Worm (Caenorhabditis elegans): ENCODE measurements around the gene pxd-1.

Gene pxd-1

DNA sequence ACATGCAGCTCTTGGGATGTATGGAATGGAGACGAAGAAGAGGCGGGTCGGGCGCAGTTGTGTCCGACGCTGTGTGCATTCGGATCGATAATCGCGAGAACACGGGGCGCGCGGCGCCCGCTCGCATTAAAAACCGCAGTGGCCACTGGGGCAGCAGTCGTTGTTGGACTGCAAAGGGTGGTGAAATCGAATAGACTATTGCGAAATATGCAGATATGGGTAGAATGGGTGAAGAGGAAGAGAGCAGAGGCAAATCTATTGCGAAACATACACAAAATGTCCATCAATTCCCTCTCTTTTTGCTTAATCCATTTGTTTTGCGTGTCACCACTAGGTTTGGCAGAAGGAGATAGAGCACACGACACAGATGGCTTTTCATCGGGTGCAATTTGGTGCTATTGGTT, 12.2 kb downstream of the pxd-1 start (continued):
- TF ChIP-seq efl-1 (GFP tag; optimal IDR thresholded peaks at IDR 0.05), result no peak
- no peak for TF ChIP-seq F57C9.4 (tag; optimal IDR thresholded peaks at IDR 0.05)
- no peak for TF ChIP-seq nhr-179 (tag; optimal IDR thresholded peaks at IDR 0.05)
- TF ChIP-seq rec-8 (tag; optimal IDR thresholded peaks at IDR 0.05), result no peak
- TF ChIP-seq F39B2.1 (GFP tag; IDR thresholded peaks at IDR 0.05), result no peak
- no peak for TF ChIP-seq dpl-1 (GFP tag; optimal IDR thresholded peaks at IDR 0.05)
- peak; percentile 76 for TF ChIP-seq nfyb-1 (GFP tag; IDR thresholded peaks at IDR 0.05)
- no peak for TF ChIP-seq lir-1 (GFP tag; conservative IDR thresholded peaks at IDR 0.05)
- no peak for TF ChIP-seq ceh-91 (GFP tag; IDR thresholded peaks at IDR 0.05)
- TF ChIP-seq F55B11.4 (tag; optimal IDR thresholded peaks at IDR 0.05; ENCODE audit: borderline replicate concordance, insufficient read depth), result no peak
- peak; percentile 76 for TF ChIP-seq unc-62 (GFP tag; optimal IDR thresholded peaks at IDR 0.05)
- no peak for TF ChIP-seq F10E7.11 (tag; optimal IDR thresholded peaks at IDR 0.05)
- no peak for TF ChIP-seq B0261.1 (tag; optimal IDR thresholded peaks at IDR 0.05)
- no peak for TF ChIP-seq B0019.2 (GFP tag; conservative IDR thresholded peaks at IDR 0.05)
- TF ChIP-seq lin-35 (GFP tag; optimal IDR thresholded peaks at IDR 0.05), result peak in 1 of 3 experiments; percentile 55
- no peak for TF ChIP-seq nhr-80 (tag; optimal IDR thresholded peaks at IDR 0.05)
- TF ChIP-seq sea-2 (GFP tag; IDR thresholded peaks at IDR 0.05), result no peak
- TF ChIP-seq hlh-12 (tag; optimal IDR thresholded peaks at IDR 0.05), result no peak
- TF ChIP-seq ceh-40 (GFP tag; IDR thresholded peaks at IDR 0.05), result no peak
- TF ChIP-seq pbrm-1 (GFP tag; IDR thresholded peaks at IDR 0.05), result peak; percentile 53; the same call in 1 of the 2 replicates
- peak; percentile 8 for TF ChIP-seq repo-1 (tag; optimal IDR thresholded peaks at IDR 0.05)
- TF ChIP-seq atf-7 (tag; optimal IDR thresholded peaks at IDR 0.05), result no peak
- TF ChIP-seq ztf-26 (tag; optimal IDR thresholded peaks at IDR 0.05), result no peak
- TF ChIP-seq attf-6 (GFP tag; IDR thresholded peaks at IDR 0.05), result no peak
- no peak for TF ChIP-seq aptf-3 (GFP tag; IDR thresholded peaks at IDR 0.05)
- TF ChIP-seq unc-130 (GFP tag; optimal IDR thresholded peaks at IDR 0.05), result no peak
- TF ChIP-seq snpc-3.4 (tag; optimal IDR thresholded peaks at IDR 0.05), result no peak
- TF ChIP-seq Y95B8A.8 (GFP tag; IDR thresholded peaks at IDR 0.05), result peak; percentile 48; the same call in 1 of the 2 replicates
- TF ChIP-seq T07F8.4 (tag; optimal IDR thresholded peaks at IDR 0.05), result no peak
- TF ChIP-seq B0336.3 (GFP tag; IDR thresholded peaks at IDR 0.05), result no peak
- TF ChIP-seq snpc-4 (GFP tag; optimal IDR thresholded peaks at IDR 0.05), result peak; percentile 17
- TF ChIP-seq snpc-4 (tag; optimal IDR thresholded peaks at IDR 0.05), result peak in 3 of 4 experiments; percentile 27 to 61 (median 41)
- TF ChIP-seq tbx-9 (tag; optimal IDR thresholded peaks at IDR 0.05; ENCODE audit: borderline replicate concordance), result no peak
- TF ChIP-seq snpc-1.1 (tag; optimal IDR thresholded peaks at IDR 0.05; ENCODE audit: insufficient read depth), result no peak
- peak; percentile 11 for TF ChIP-seq lin-40 (tag; optimal IDR thresholded peaks at IDR 0.05)
- no peak for TF ChIP-seq egl-18 (GFP tag; IDR thresholded peaks at IDR 0.05)
- no peak for TF ChIP-seq F22D6.2 (tag; optimal IDR thresholded peaks at IDR 0.05)
- no peak for TF ChIP-seq aptf-2 (GFP tag; conservative IDR thresholded peaks at IDR 0.05)
- no peak for TF ChIP-seq C17E4.6 (GFP tag; IDR thresholded peaks at IDR 0.05)
- no peak for TF ChIP-seq him-1 (tag; optimal IDR thresholded peaks at IDR 0.05)
- peak; percentile 13 to 21 for TF ChIP-seq let-607 (tag; optimal IDR thresholded peaks at IDR 0.05)
- TF ChIP-seq ceh-100 (GFP tag; IDR thresholded peaks at IDR 0.05), result no peak
- TF ChIP-seq chd-7 (tag; optimal IDR thresholded peaks at IDR 0.05), result no peak
- peak; percentile 31; the same call in 1 of the 2 replicates for TF ChIP-seq mcd-1 (GFP tag; IDR thresholded peaks at IDR 0.05)
- no peak for TF ChIP-seq T26A5.8 (tag; optimal IDR thresholded peaks at IDR 0.05)
- no peak for TF ChIP-seq ztf-25 (GFP tag; IDR thresholded peaks at IDR 0.05)
- no peak for TF ChIP-seq lag-1 (GFP tag; IDR thresholded peaks at IDR 0.05)
- peak; percentile 40; the same call in 1 of the 2 replicates for TF ChIP-seq C06A6.2 (GFP tag; conservative IDR thresholded peaks at IDR 0.05)
- TF ChIP-seq dox-1 (GFP tag; IDR thresholded peaks at IDR 0.05), result peak; percentile 51; the same call in 1 of the 2 replicates
